Fruit fly (Drosophila melanogaster) whole organism, adult: Measurements from ENCODE around the gene nuf.

Experiments used
- Hr96 ChIP-seq: fragments of 200-800 bp; sonication (Bioruptor generic); optimal IDR thresholded peaks from 2 replicates; lab custom pipeline; 2016; ENCODE audit warnings: missing biosample characterization, missing genetic modification characterization
- kay ChIP-seq: fragments of 200-800 bp; sonication (Bioruptor generic); peaks from one replicate; lab custom pipeline; 2016; ENCODE audit warnings: missing biosample characterization, missing genetic modification characterization, borderline replicate concordance
- toe ChIP-seq: fragments of 200-800 bp; sonication (Bioruptor generic); optimal IDR thresholded peaks from 2 replicates; lab custom pipeline; 2016; ENCODE audit warnings: missing biosample characterization, missing genetic modification characterization

dm6 chr3L:14166271-14166670, 24.4 kb upstream of the nuf start:
- TF ChIP-seq toe (GFP tag; lab: Kevin White, UChicago), result no peak
- no peak for TF ChIP-seq kay (GFP tag; lab: Kevin White, UChicago)
- no peak for TF ChIP-seq Hr96 (GFP tag; lab: Kevin White, UChicago)
